Worm (Caenorhabditis elegans): ENCODE data around the gene C17G1.2.

- TF ChIP-seq lsy-2 (tag; optimal IDR thresholded peaks at IDR 0.05) (no peak), blmp-1 (tag; optimal IDR thresholded peaks at IDR 0.05) (no peak), pha-4 (tag; optimal IDR thresholded peaks at IDR 0.05) (no peak), bed-3 (GFP tag; optimal IDR thresholded peaks at IDR 0.05) (no peak), unc-39 (tag; optimal IDR thresholded peaks at IDR 0.05) (no peak), elt-1 (tag; optimal IDR thresholded peaks at IDR 0.05; ENCODE audit: borderline replicate concordance, insufficient read depth) (no peak), unc-120 (tag; optimal IDR thresholded peaks at IDR 0.05; ENCODE audit: poor library complexity, severe bottlenecking) (no peak), flh-1 (GFP tag; optimal IDR thresholded peaks at IDR 0.05) (no peak), nhr-237 (tag; optimal IDR thresholded peaks at IDR 0.05) (no peak), nhr-76 (tag; optimal IDR thresholded peaks at IDR 0.05) (no peak), ztf-11 (tag; optimal IDR thresholded peaks at IDR 0.05) (no peak)
Observed at ce11 chrX:9941379-9941778, 20.0 kb downstream of the C17G1.2 start.
